Worm (Caenorhabditis elegans): ENCODE results near the gene C50F7.6.

DNA sequence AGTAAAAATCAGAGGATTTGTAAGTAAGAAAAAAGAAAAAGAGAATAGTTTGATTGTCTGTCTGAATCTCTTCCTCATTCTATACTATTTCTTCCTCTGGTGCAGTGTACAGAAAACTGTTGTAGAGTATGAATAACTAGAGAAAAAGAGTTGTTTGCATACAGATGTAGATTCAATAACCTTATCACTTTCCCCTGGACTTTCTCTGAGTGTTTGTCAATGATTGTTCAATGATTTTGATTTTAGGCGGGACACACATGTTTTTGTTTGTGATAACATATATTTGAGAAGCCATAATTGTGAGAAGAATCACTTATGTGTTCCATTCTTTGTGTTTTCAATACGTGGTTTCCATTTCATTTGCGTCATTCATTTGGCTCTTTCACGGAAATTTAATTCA, 43.9 kb downstream of the C50F7.6 start:
- TF ChIP-seq lin-13 (tag; optimal IDR thresholded peaks at IDR 0.05), result no peak
- TF ChIP-seq elt-3 (tag; optimal IDR thresholded peaks at IDR 0.05), result no peak
- TF ChIP-seq snpc-4 (tag; optimal IDR thresholded peaks at IDR 0.05), result no peak
- no peak for TF ChIP-seq nhr-12 (tag; optimal IDR thresholded peaks at IDR 0.05)
